Fruit fly (Drosophila melanogaster): Measurements from ENCODE around the gene CG34132.
A peak's percentile ranks its signal among the peaks of the same experiment; 100 is the strongest.

CG34132 gene

dm6 chr2L:7916368-7916767 is 31.1 kb downstream of the CG34132 start (continued):
- TF ChIP-seq CG3995 (GFP tag; optimal IDR thresholded peaks at IDR 0.05) (no peak), bsh (GFP tag; optimal IDR thresholded peaks at IDR 0.05) (peak; percentile 47 to 69), Chrac-16 (GFP tag; optimal IDR thresholded peaks at IDR 0.05) (peak; percentile 63), hkb (optimal IDR thresholded peaks at IDR 0.05) (no peak), hkb (GFP tag; IDR thresholded peaks at IDR 0.05) (peak; percentile 83), tup (GFP tag; optimal IDR thresholded peaks at IDR 0.05) (no peak), Side (GFP tag; optimal IDR thresholded peaks at IDR 0.05) (peak; percentile 47), Dip2 (GFP tag; IDR thresholded peaks at IDR 0.05) (0 out of 2 replicates have a peak, but pooled peaks have one; percentile 6), Fer1 (GFP tag; optimal IDR thresholded peaks at IDR 0.05) (peak; percentile 37), Max (GFP tag; optimal IDR thresholded peaks at IDR 0.05) (no peak), cas (GFP tag; IDR thresholded peaks at IDR 0.05) (no peak), Dref (GFP tag; IDR thresholded peaks at IDR 0.05) (no peak), peb (GFP tag; IDR thresholded peaks at IDR 0.05) (peak; percentile 50; the same call in 1 of the 2 replicates), pnt (GFP tag; optimal IDR thresholded peaks at IDR 0.05) (peak; percentile 63), CG13123 (GFP tag; optimal IDR thresholded peaks at IDR 0.05) (no peak), CG10959 (GFP tag; IDR thresholded peaks at IDR 0.05) (no peak), lab (GFP tag; optimal IDR thresholded peaks at IDR 0.05) (peak; percentile 65), CG11696 (GFP tag; IDR thresholded peaks at IDR 0.05) (peak; percentile 36; the same call in 1 of the 2 replicates), so (GFP tag; IDR thresholded peaks at IDR 0.05) (peak; percentile 61; the same call in 1 of the 3 replicates), CG42726 (GFP tag; IDR thresholded peaks at IDR 0.05; ENCODE audit: partially characterized antibody) (no peak), CG16813 (GFP tag; IDR thresholded peaks at IDR 0.05; ENCODE audit: partially characterized antibody) (no peak), BtbVII (GFP tag; optimal IDR thresholded peaks at IDR 0.05) (no peak), Lim3 (GFP tag; IDR thresholded peaks at IDR 0.05) (no peak), Med (GFP tag) (peak; percentile 82), D19B (GFP tag; optimal IDR thresholded peaks at IDR 0.05) (no peak), CG30431 (GFP tag; optimal IDR thresholded peaks at IDR 0.05) (peak; percentile 37), CG9797 (GFP tag; optimal IDR thresholded peaks at IDR 0.05) (no peak), hbn (GFP tag; IDR thresholded peaks at IDR 0.05; ENCODE audit: partially characterized antibody) (no peak), Bgb (GFP tag; IDR thresholded peaks at IDR 0.05; ENCODE audit: partially characterized antibody) (no peak), da (GFP tag; optimal IDR thresholded peaks at IDR 0.05) (no peak), lov (optimal IDR thresholded peaks at IDR 0.05) (no peak), lov (GFP tag; IDR thresholded peaks at IDR 0.05) (no peak), CG6175 (GFP tag; IDR thresholded peaks at IDR 0.05) (0 out of 3 replicates have a peak, but pooled peaks have one; percentile 12), ro (GFP tag; IDR thresholded peaks at IDR 0.05) (0 out of 2 replicates have a peak, but pooled peaks have one; percentile 7), chn (GFP tag; optimal IDR thresholded peaks at IDR 0.05) (peak; percentile 45), Elba2 (GFP tag; optimal IDR thresholded peaks at IDR 0.05) (no peak), CG2712 (tag; optimal IDR thresholded peaks at IDR 0.05) (no peak), CG8388 (GFP tag; optimal IDR thresholded peaks at IDR 0.05) (peak; percentile 61)

DNA sequence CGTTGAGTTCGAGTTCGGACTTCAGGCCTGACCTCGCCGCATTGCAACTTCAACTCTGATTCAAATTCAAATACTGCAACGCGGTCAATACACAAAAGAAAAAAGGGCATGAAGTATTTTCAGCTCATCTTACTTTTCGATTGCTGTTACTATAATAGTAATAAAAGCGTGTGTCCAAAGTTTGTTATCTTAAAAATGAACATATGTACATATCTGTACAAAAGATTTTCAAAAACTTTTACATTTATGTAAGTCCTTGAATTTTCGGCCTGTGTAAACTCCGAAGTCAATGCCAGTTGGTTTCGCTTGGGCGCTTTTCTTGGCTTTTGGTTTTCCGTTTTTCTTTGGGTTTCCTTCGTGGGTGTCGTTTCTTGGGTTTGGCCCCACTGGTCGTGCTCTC is 33.5 kb downstream of the CG34132 start:
- TF ChIP-seq fd102C (GFP tag; optimal IDR thresholded peaks at IDR 0.05) (no peak), Ets97D (GFP tag; optimal IDR thresholded peaks at IDR 0.05) (no peak), row (GFP tag; IDR thresholded peaks at IDR 0.05) (0 out of 3 replicates have a peak, but pooled peaks have one; percentile 7), Drgx (GFP tag; IDR thresholded peaks at IDR 0.05) (peak; percentile 74), gem (tag; optimal IDR thresholded peaks at IDR 0.05) (peak; percentile 34), amos (GFP tag; IDR thresholded peaks at IDR 0.05; ENCODE audit: partially characterized antibody) (no peak), CG11695 (GFP tag; IDR thresholded peaks at IDR 0.05) (0 out of 3 replicates have a peak, but pooled peaks have one; percentile 8), CG1603 (tag; optimal IDR thresholded peaks at IDR 0.05) (peak; percentile 4), CG34376 (GFP tag; optimal IDR thresholded peaks at IDR 0.05) (no peak), Ptx1 (GFP tag; IDR thresholded peaks at IDR 0.05) (peak; percentile 24; the same call in 1 of the 2 replicates), ATbp (GFP tag; optimal IDR thresholded peaks at IDR 0.05) (peak; percentile 4), Hr51 (GFP tag; optimal IDR thresholded peaks at IDR 0.05) (peak in 1 of 2 experiments; percentile 6), Dad (GFP tag; optimal IDR thresholded peaks at IDR 0.05) (no peak), unpg (GFP tag; optimal IDR thresholded peaks at IDR 0.05) (peak; percentile 24), CG9932 (GFP tag; IDR thresholded peaks at IDR 0.05) (no peak)

All from whole organism, embryonic.